Fruit fly (Drosophila melanogaster) whole organism, prepupa: ENCODE data around the gene Twdlalpha.

Experiments used
- CG10669 ChIP-seq: fragments of 200-800 bp; sonication (Bioruptor generic); optimal IDR thresholded peaks from 3 replicates; lab custom pipeline; 2018; ENCODE audit warnings: missing biosample characterization, mild to moderate bottlenecking, missing genetic modification characterization, moderate library complexity
- Ets96B ChIP-seq: fragments of 200-800 bp; optimal IDR thresholded peaks from 2 replicates; lab custom pipeline; 2019; ENCODE audit warnings: missing biosample characterization, mild to moderate bottlenecking, missing genetic modification characterization, moderate library complexity
- Hr38 ChIP-seq: sonication (Bioruptor generic); optimal IDR thresholded peaks from 2 replicates; lab custom pipeline; 2016; ENCODE audit warnings: missing biosample characterization, missing genetic modification characterization
- Met ChIP-seq: fragments of 200-800 bp; sonication (Bioruptor generic); optimal IDR thresholded peaks from 3 replicates; lab custom pipeline; 2016; ENCODE audit warnings: missing biosample characterization, missing genetic modification characterization
- OdsH ChIP-seq: fragments of 200-800 bp; sonication (Bioruptor generic); optimal IDR thresholded peaks from 3 replicates; lab custom pipeline; 2016; ENCODE audit warnings: missing biosample characterization, missing genetic modification characterization

dm6 chrX:16780244-16780643 lies 37.6 kb downstream of the Twdlalpha start:
- TF ChIP-seq OdsH (GFP tag; lab: Kevin White, UChicago) (no peak), CG10669 (GFP tag; lab: Kevin White, UChicago) (no peak), Met (GFP tag; lab: Kevin White, UChicago) (no peak), Hr38 (no peak), Ets96B (tag; lab: Kevin White, UChicago) (no peak)
